4 fruit fly cellular contexts compared by ENCODE assay signal in the genomic region with DNA sequence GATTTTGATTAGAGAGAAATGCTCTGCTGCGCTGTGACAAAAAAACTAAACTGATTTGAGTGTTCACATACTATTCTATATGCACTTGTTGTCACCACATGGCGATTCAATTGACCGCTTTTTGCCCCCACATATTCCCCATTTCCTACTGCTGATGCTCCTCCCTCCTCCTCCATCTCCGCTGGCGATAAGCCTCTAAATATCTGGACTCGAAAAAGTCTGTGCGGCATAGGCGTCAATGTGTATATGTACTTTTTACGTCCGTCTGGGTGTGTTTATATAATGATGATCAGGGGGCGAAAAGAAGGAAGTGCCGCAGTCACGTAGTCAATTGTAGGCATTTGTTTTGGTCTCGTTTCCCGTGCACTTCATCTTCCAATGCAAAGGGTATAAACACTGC.
A peak's percentile ranks its signal among the peaks of the same experiment; 100 is the strongest.
TF ChIP-seq lines count a peak whose summit lies in the region.

No protein-coding gene starts in this region.

- TF ChIP-seq CTCF in whole organism, embryonic (GFP tag; optimal IDR thresholded peaks at IDR 0.05; lab: Kevin White, UChicago) = no peak

TF ChIP-seq in whole organism, adult, 20 proteins besides CTCF, POLR2A, EP300 and RAD21:
- peak; percentile 14 for TF ChIP-seq Mnt (GFP tag; optimal IDR thresholded peaks at IDR 0.05; lab: Kevin White, UChicago)
- peak; percentile 54 for TF ChIP-seq CG12768 (GFP tag; optimal IDR thresholded peaks at IDR 0.05; lab: Kevin White, UChicago)
- TF ChIP-seq cic (GFP tag; optimal IDR thresholded peaks at IDR 0.05; lab: Kevin White, UChicago) = peak; percentile 76
- no peak for TF ChIP-seq bab1 (GFP tag; optimal IDR thresholded peaks at IDR 0.05; lab: Kevin White, UChicago)

TF ChIP-seq in whole organism, embryonic, 481 proteins besides CTCF, POLR2A, EP300 and RAD21 (continues in another document):
- TF ChIP-seq CG31224 (GFP tag; IDR thresholded peaks at IDR 0.05; lab: Robert Waterston, UW) (no peak), Pdp1 (GFP tag; optimal IDR thresholded peaks at IDR 0.05; lab: Kevin White, UChicago) (peak in 1 of 2 experiments; percentile 95), run (tag; optimal IDR thresholded peaks at IDR 0.05; lab: Kevin White, UChicago) (no peak), oc (tag; optimal IDR thresholded peaks at IDR 0.05; lab: Kevin White, UChicago) (no peak), chinmo (GFP tag; IDR thresholded peaks at IDR 0.05; lab: Robert Waterston, UW; ENCODE audit: partially characterized antibody) (0 out of 4 replicates have a peak, but pooled peaks have one; percentile 28), twi (tag; optimal IDR thresholded peaks at IDR 0.05; lab: Kevin White, UChicago) (peak; percentile 30), tll (GFP tag; optimal IDR thresholded peaks at IDR 0.05; lab: Kevin White, UChicago) (peak in 1 of 2 experiments; percentile 31), GATAe (GFP tag; conservative IDR thresholded peaks at IDR 0.05; lab: Robert Waterston, UW) (no peak), crol (GFP tag; IDR thresholded peaks at IDR 0.05; lab: Robert Waterston, UW) (peak; percentile 75), h (optimal IDR thresholded peaks at IDR 0.05; lab: Kevin White, UChicago) (no peak), Abd-B (GFP tag; optimal IDR thresholded peaks at IDR 0.05; lab: Kevin White, UChicago) (no peak), ato (GFP tag; IDR thresholded peaks at IDR 0.05; lab: Robert Waterston, UW; ENCODE audit: partially characterized antibody) (peak; percentile 33; the same call in 1 of the 2 replicates), CG9876 (GFP tag; optimal IDR thresholded peaks at IDR 0.05; lab: Kevin White, UChicago) (no peak), btn (GFP tag; optimal IDR thresholded peaks at IDR 0.05; lab: Kevin White, UChicago) (no peak), onecut (GFP tag; IDR thresholded peaks at IDR 0.05; lab: Robert Waterston, UW) (0 out of 2 replicates have a peak, but pooled peaks have one; percentile 7), sd (tag; optimal IDR thresholded peaks at IDR 0.05; lab: Kevin White, UChicago) (peak; percentile 10), insv (GFP tag; optimal IDR thresholded peaks at IDR 0.05; lab: Kevin White, UChicago) (no peak), tna (GFP tag; IDR thresholded peaks at IDR 0.05; lab: Robert Waterston, UW; ENCODE audit: partially characterized antibody) (no peak), CG31388 (GFP tag; optimal IDR thresholded peaks at IDR 0.05; lab: Kevin White, UChicago) (no peak), CG15514 (GFP tag; optimal IDR thresholded peaks at IDR 0.05; lab: Kevin White, UChicago) (peak; percentile 4), CHES-1-like (GFP tag; optimal IDR thresholded peaks at IDR 0.05; lab: Kevin White, UChicago) (no peak), CG10462 (GFP tag; optimal IDR thresholded peaks at IDR 0.05; lab: Kevin White, UChicago) (no peak), kni (GFP tag; optimal IDR thresholded peaks at IDR 0.05; lab: Kevin White, UChicago) (no peak), CG12299 (tag; optimal IDR thresholded peaks at IDR 0.05; lab: Kevin White, UChicago) (no peak), cg (GFP tag; optimal IDR thresholded peaks at IDR 0.05; lab: Kevin White, UChicago) (peak; percentile 46), CG12391 (tag; optimal IDR thresholded peaks at IDR 0.05; lab: Kevin White, UChicago) (no peak)

TF ChIP-seq in whole organism, prepupa, 60 proteins besides CTCF, POLR2A, EP300 and RAD21:
- TF ChIP-seq Smox (GFP tag; optimal IDR thresholded peaks at IDR 0.05; lab: Kevin White, UChicago) (no peak), fkh (GFP tag; optimal IDR thresholded peaks at IDR 0.05; lab: Kevin White, UChicago) (no peak), CG6163 (GFP tag; IDR thresholded peaks at IDR 0.05; lab: Robert Waterston, UW) (0 out of 3 replicates have a peak, but pooled peaks have one; percentile 36), Ets96B (tag; optimal IDR thresholded peaks at IDR 0.05; lab: Kevin White, UChicago) (no peak), OdsH (GFP tag; optimal IDR thresholded peaks at IDR 0.05; lab: Kevin White, UChicago) (no peak), Eip93F (GFP tag; optimal IDR thresholded peaks at IDR 0.05; lab: Kevin White, UChicago) (no peak), CG31627 (GFP tag; optimal IDR thresholded peaks at IDR 0.05; lab: Kevin White, UChicago) (no peak), svp (GFP tag; lab: Kevin White, UChicago) (peak; percentile 83), CG3919 (GFP tag; optimal IDR thresholded peaks at IDR 0.05; lab: Kevin White, UChicago) (no peak), CG6276 (GFP tag; optimal IDR thresholded peaks at IDR 0.05; lab: Kevin White, UChicago) (peak; percentile 17), Lpt (GFP tag; optimal IDR thresholded peaks at IDR 0.05; lab: Kevin White, UChicago) (no peak), CG6792 (GFP tag; optimal IDR thresholded peaks at IDR 0.05; lab: Kevin White, UChicago) (no peak), CG11902 (GFP tag; optimal IDR thresholded peaks at IDR 0.05; lab: Kevin White, UChicago) (no peak), CG6808 (GFP tag; optimal IDR thresholded peaks at IDR 0.05; lab: Kevin White, UChicago) (no peak), lz (GFP tag; optimal IDR thresholded peaks at IDR 0.05; lab: Kevin White, UChicago) (no peak), salr (GFP tag; optimal IDR thresholded peaks at IDR 0.05; lab: Kevin White, UChicago) (no peak), cyc (GFP tag; optimal IDR thresholded peaks at IDR 0.05; lab: Kevin White, UChicago) (no peak), vri (GFP tag; optimal IDR thresholded peaks at IDR 0.05; lab: Kevin White, UChicago) (peak; percentile 13), spab (GFP tag; optimal IDR thresholded peaks at IDR 0.05; lab: Kevin White, UChicago) (no peak), Eip78C (GFP tag; lab: Kevin White, UChicago) (peak; percentile 59), Met (GFP tag; optimal IDR thresholded peaks at IDR 0.05; lab: Kevin White, UChicago) (no peak), CG1621 (tag; optimal IDR thresholded peaks at IDR 0.05; lab: Kevin White, UChicago) (peak; percentile 7), CG9139 (GFP tag; optimal IDR thresholded peaks at IDR 0.05; lab: Kevin White, UChicago) (no peak)

TF ChIP-seq in whole organism, pupa, 21 proteins besides CTCF, POLR2A, EP300 and RAD21:
- TF ChIP-seq CG17806 (tag; optimal IDR thresholded peaks at IDR 0.05; lab: Kevin White, UChicago) (no peak), Snoo (tag; optimal IDR thresholded peaks at IDR 0.05; lab: Kevin White, UChicago) (no peak), CG4496 (GFP tag; IDR thresholded peaks at IDR 0.05; lab: Robert Waterston, UW) (peak; percentile 14; the same call in 1 of the 3 replicates), fd96Ca (GFP tag; IDR thresholded peaks at IDR 0.05; lab: Robert Waterston, UW) (peak; percentile 38; the same call in 1 of the 3 replicates), CG14655 (GFP tag; optimal IDR thresholded peaks at IDR 0.05; lab: Kevin White, UChicago) (no peak)
